Fruit fly (Drosophila melanogaster) whole organism, adult: ENCODE results near the gene Cox17.

ENCODE experiments used
- CG11617 ChIP-seq: fragments of 200-800 bp; sonication (Bioruptor generic); optimal IDR thresholded peaks from 2 replicates; lab custom pipeline; 2017; ENCODE audit warnings: mild to moderate bottlenecking, missing biosample characterization, missing genetic modification reagents, missing genetic modification characterization
- CG12768 ChIP-seq: fragments of 200-800 bp; sonication (Bioruptor generic); optimal IDR thresholded peaks from 2 replicates; lab custom pipeline; 2017; ENCODE audit warnings: missing biosample characterization, missing genetic modification characterization, mild to moderate bottlenecking, moderate library complexity, missing genetic modification reagents
- CG14711 ChIP-seq: fragments of 200-800 bp; sonication (Bioruptor generic); optimal IDR thresholded peaks from 2 replicates; lab custom pipeline; 2018; ENCODE audit warnings: missing biosample characterization, mild to moderate bottlenecking, missing genetic modification characterization, moderate library complexity
- CG1620 ChIP-seq: fragments of 200-800 bp; sonication (Bioruptor generic); optimal IDR thresholded peaks from 2 replicates; lab custom pipeline; 2016; ENCODE audit warnings: missing biosample characterization, missing genetic modification characterization
- CG33017 ChIP-seq: fragments of 200-800 bp; sonication (Bioruptor generic); optimal IDR thresholded peaks from 2 replicates; lab custom pipeline; 2018; ENCODE audit warnings: missing biosample characterization, mild to moderate bottlenecking, missing genetic modification characterization, moderate library complexity
- CG5204 ChIP-seq: fragments of 200-800 bp; sonication (Bioruptor generic); optimal IDR thresholded peaks from 2 replicates; lab custom pipeline; 2016; ENCODE audit warnings: missing biosample characterization, missing genetic modification characterization
- CG7045 ChIP-seq: fragments of 200-800 bp; sonication (Bioruptor generic); optimal IDR thresholded peaks from 2 replicates; lab custom pipeline; 2017; ENCODE audit warnings: missing biosample characterization, mild to moderate bottlenecking, missing genetic modification characterization
- CG7101 ChIP-seq: fragments of 200-800 bp; sonication (Bioruptor generic); optimal IDR thresholded peaks from 2 replicates; lab custom pipeline; 2018; ENCODE audit warnings: missing biosample characterization, mild to moderate bottlenecking, missing genetic modification characterization, moderate library complexity
- Clk ChIP-seq: fragments of 200-800 bp; sonication (Bioruptor generic); optimal IDR thresholded peaks from 2 replicates; lab custom pipeline; 2017; ENCODE audit warnings: missing biosample characterization, missing genetic modification characterization
- Crg-1 ChIP-seq: fragments of 200-800 bp; sonication (Bioruptor generic); optimal IDR thresholded peaks from 2 replicates; lab custom pipeline; 2016; ENCODE audit warnings: missing biosample characterization, missing genetic modification characterization
- Hr96 ChIP-seq: fragments of 200-800 bp; sonication (Bioruptor generic); optimal IDR thresholded peaks from 2 replicates; lab custom pipeline; 2016; ENCODE audit warnings: missing biosample characterization, missing genetic modification characterization
- Mnt ChIP-seq: fragments of 200-800 bp; sonication (Bioruptor generic); optimal IDR thresholded peaks from 2 replicates; lab custom pipeline; 2016; ENCODE audit warnings: missing biosample characterization, mild to moderate bottlenecking, missing genetic modification characterization
- bab1 ChIP-seq: fragments of 200-800 bp; sonication (Bioruptor generic); optimal IDR thresholded peaks from 3 replicates; lab custom pipeline; 2019; ENCODE audit warnings: missing biosample characterization, mild to moderate bottlenecking, missing genetic modification characterization, moderate library complexity
- cic ChIP-seq: fragments of 200-800 bp; sonication (Bioruptor generic); optimal IDR thresholded peaks from 2 replicates; lab custom pipeline; 2017; ENCODE audit warnings: missing biosample characterization, mild to moderate bottlenecking, missing genetic modification characterization, moderate library complexity
- cnc ChIP-seq, 2 experiments: fragments of >200 bp; optimal IDR thresholded peaks; 2 replicates each; lab custom pipeline; 2017
- kay ChIP-seq: fragments of 200-800 bp; sonication (Bioruptor generic); peaks from one replicate; lab custom pipeline; 2016; ENCODE audit warnings: missing biosample characterization, missing genetic modification characterization, borderline replicate concordance
- ovo ChIP-seq: fragments of 200-800 bp; sonication (Bioruptor generic); optimal IDR thresholded peaks from 2 replicates; lab custom pipeline; 2016; ENCODE audit warnings: missing biosample characterization, missing genetic modification characterization
- pad ChIP-seq: fragments of 200-800 bp; sonication (Bioruptor generic); optimal IDR thresholded peaks from 3 replicates; lab custom pipeline; 2017; ENCODE audit warnings: missing biosample characterization, missing genetic modification characterization, mild to moderate bottlenecking, moderate library complexity, missing genetic modification reagents
- tj ChIP-seq: fragments of 200-800 bp; sonication (Bioruptor generic); optimal IDR thresholded peaks from 3 replicates; lab custom pipeline; 2017; ENCODE audit warnings: missing biosample characterization, mild to moderate bottlenecking, missing genetic modification characterization, moderate library complexity
- toe ChIP-seq: fragments of 200-800 bp; sonication (Bioruptor generic); optimal IDR thresholded peaks from 2 replicates; lab custom pipeline; 2016; ENCODE audit warnings: missing biosample characterization, missing genetic modification characterization

Cox17 gene

DNA sequence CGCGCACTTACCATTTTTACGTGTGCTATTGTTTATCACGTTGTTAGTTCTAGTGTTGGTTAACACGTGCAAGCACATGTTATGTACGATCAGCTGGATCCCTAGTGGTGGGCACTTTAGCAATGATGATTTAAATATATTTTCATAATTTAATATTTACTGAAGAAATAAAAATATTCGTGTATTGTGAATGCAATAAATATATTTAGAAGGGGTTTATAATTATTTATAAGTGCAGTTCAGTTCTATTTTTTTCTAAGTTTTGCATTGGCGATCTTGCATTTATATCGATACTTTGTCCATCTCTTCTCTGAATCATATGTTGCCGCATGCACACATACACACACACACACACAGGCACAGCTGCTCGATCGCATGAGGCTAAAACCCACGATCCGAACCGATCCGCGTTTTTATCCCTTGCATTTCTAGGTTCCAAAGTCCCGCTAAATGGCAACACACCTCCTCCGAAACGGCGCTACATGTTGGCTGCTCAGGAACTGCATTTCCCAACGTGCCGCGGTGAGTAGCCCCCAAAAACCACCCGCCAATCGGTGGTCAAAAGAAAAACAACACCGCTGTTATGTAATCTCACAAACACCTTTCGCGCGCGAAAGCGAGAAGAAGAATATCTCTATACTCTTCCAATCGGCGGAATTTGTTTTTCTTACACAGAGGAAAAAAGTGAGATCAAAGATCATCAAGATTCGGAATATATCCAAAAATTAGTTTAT lies 1.4 kb upstream of the Cox17 start, which contains the start of the genes CG15027 and Dbct:
Gene CG15027, minus strand, starts transcription at position 51 of the 734 bp plus-strand sequence.
Gene Dbct, plus strand, starts transcription at position 349 of the 734 bp plus-strand sequence.
- TF ChIP-seq cnc (optimal IDR thresholded peaks at IDR 0.05; lab: Kevin White, UChicago) (no peak), Crg-1 (GFP tag; lab: Kevin White, UChicago) (peak; percentile 78), pad (peak; percentile 76), CG7101 (tag; lab: Kevin White, UChicago) (peak; percentile 90), bab1 (GFP tag; lab: Kevin White, UChicago) (peak; percentile 94), ovo (GFP tag; lab: Kevin White, UChicago) (peak; percentile 80), CG12768 (GFP tag; lab: Kevin White, UChicago) (peak; percentile 52), cic (peak; percentile 14), CG5204 (GFP tag; lab: Kevin White, UChicago) (peak; percentile 29), tj (GFP tag; lab: Kevin White, UChicago) (peak; percentile 74), CG1620 (GFP tag; lab: Kevin White, UChicago) (peak; percentile 83), toe (peak; percentile 61), Mnt (GFP tag; lab: Kevin White, UChicago) (peak; percentile 99), kay (GFP tag; lab: Kevin White, UChicago) (peak; percentile 95), CG14711 (tag; lab: Kevin White, UChicago) (peak; percentile 91), CG7045 (peak; percentile 51), Clk (peak; percentile 17), CG33017 (peak; percentile 69), CG11617 (GFP tag; lab: Kevin White, UChicago) (peak; percentile 91), Hr96 (GFP tag; lab: Kevin White, UChicago) (peak; percentile 78)

DNA sequence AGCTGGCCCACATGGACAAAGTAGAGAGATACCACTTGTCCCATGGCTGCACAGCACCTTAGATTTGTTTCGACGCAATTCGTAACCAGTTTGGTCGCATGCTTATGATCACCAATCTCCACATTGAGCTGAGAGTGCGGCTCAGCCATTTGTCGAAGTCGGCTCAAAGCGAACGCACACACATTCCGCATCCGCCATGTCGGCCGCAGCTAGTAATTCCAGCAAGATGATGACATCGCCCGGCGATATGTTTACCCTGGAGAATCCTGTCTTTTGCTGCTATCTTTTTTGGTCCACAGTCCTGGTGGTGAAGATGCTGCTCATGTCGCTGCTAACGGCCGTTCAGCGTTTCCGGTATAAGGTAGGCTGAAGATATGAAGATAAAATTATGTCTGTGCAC lies 1.8 kb downstream of the Cox17 start, which contains the start of gene CG33178:
Gene CG33178, plus strand, starts transcription at position 147 of the 400 bp plus-strand sequence.
- no peak for TF ChIP-seq Clk
- no peak for TF ChIP-seq CG5204 (GFP tag; lab: Kevin White, UChicago)
- TF ChIP-seq Crg-1 (GFP tag; lab: Kevin White, UChicago), result no peak
- TF ChIP-seq CG14711 (tag; lab: Kevin White, UChicago), result no peak
- no peak for TF ChIP-seq cnc (optimal IDR thresholded peaks at IDR 0.05; lab: Kevin White, UChicago)
- TF ChIP-seq CG7045, result no peak
- TF ChIP-seq tj (GFP tag; lab: Kevin White, UChicago), result no peak
- TF ChIP-seq pad, result no peak
- TF ChIP-seq ovo (GFP tag; lab: Kevin White, UChicago), result no peak
- TF ChIP-seq CG11617 (GFP tag; lab: Kevin White, UChicago), result no peak
- no peak for TF ChIP-seq Hr96 (GFP tag; lab: Kevin White, UChicago)

DNA sequence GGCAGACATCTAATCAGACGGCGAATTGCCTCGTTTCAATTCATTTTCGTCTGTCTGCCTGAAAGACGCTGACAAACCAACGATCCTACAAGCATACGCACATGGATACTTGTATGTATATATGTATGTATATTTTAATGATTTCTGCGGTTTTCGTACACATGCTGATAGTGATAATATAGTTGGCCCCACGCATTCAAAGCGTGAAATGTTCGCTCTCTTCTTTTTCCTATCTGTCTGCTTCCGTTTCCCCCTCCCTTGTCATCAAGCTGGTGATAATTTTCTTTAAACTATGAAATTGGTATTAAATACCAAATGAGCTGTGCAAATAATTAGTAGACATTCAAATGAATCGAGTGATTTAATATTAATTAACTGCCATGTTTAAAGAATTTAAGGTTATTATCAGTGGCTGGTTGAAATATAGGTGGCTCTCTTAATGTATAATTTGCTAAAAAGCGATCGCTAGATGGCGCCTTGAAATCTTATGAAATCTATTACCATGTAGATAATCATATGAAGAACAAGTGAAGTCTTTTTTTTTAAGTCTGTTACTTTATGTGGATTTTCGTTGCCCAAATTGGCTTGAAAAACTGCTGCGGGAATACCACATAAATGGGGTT lies 3.6 kb downstream of the Cox17 start, which contains the start of gene CG33177:
Gene CG33177, plus strand, starts transcription at position 588 of the 623 bp plus-strand sequence.
- TF ChIP-seq cnc (optimal IDR thresholded peaks at IDR 0.05; lab: Kevin White, UChicago), result no peak
- no peak for TF ChIP-seq Crg-1 (GFP tag; lab: Kevin White, UChicago)
- peak; percentile 28 for TF ChIP-seq Mnt (GFP tag; lab: Kevin White, UChicago)
- TF ChIP-seq CG33017, result no peak
- peak; percentile 17 for TF ChIP-seq toe
- no peak for TF ChIP-seq CG12768 (GFP tag; lab: Kevin White, UChicago)
- peak; percentile 15 for TF ChIP-seq tj (GFP tag; lab: Kevin White, UChicago)
- no peak for TF ChIP-seq CG14711 (tag; lab: Kevin White, UChicago)
- peak; percentile 33 for TF ChIP-seq CG1620 (GFP tag; lab: Kevin White, UChicago)
- TF ChIP-seq CG11617 (GFP tag; lab: Kevin White, UChicago), result no peak
- TF ChIP-seq kay (GFP tag; lab: Kevin White, UChicago), result no peak
- no peak for TF ChIP-seq Hr96 (GFP tag; lab: Kevin White, UChicago)
- peak; percentile 62 for TF ChIP-seq bab1 (GFP tag; lab: Kevin White, UChicago)
- peak; percentile 39 for TF ChIP-seq pad
- TF ChIP-seq CG5204 (GFP tag; lab: Kevin White, UChicago), result no peak
- peak; percentile 17 for TF ChIP-seq CG7101 (tag; lab: Kevin White, UChicago)

DNA sequence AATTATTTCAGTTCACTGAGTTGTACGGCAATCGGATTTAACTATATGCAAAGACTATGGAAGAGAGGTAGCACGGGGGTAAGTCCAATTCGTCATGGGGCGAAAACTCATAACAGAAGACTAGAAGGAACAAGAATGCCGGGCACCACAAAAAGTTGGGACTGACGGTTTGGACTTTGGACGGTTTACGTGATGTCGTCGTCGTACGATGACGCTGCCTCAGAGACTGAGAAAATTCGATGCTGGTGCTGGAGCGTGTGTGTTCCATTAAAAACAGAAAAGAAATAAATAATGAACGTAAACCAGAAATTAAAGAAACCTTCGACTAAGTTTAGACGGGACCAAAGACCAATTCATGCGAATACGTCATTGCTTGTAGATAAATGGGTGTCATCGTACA lies 4.6 kb downstream of the Cox17 start:
- TF ChIP-seq Hr96 (GFP tag; lab: Kevin White, UChicago) (peak; percentile 21), tj (GFP tag; lab: Kevin White, UChicago) (no peak), CG12768 (GFP tag; lab: Kevin White, UChicago) (peak; percentile 60)

DNA sequence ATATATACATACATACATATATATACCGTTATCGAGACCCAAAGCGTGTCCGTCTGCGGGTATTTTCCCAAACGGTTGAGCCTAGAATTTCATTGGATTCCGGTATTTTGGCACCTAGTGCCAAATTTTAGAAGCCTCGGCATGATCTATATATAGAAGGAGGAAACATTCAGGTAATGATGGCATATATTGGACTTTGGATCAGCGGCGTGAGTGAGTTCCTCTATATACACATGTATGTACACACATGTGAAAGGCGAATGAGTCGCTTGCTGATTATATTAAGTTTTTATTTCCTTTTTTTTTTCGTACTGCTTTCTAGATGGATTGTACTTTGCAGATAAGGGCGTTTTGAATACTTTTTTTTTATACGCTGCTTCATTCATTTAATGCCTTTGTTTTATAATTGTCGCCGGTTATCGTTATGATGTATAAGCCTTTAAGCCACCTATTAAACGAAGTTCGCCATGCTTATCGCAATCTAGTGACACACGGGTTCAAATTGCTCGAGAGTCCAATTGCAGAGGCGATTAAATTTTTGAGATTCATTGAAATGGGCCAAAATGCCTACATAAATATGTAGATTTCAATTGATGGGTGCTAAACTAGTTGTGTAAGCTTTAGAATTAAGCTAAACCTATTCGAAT lies 5.2 kb downstream of the Cox17 start:
- no peak for TF ChIP-seq Mnt (GFP tag; lab: Kevin White, UChicago)
- TF ChIP-seq bab1 (GFP tag; lab: Kevin White, UChicago), result no peak
- no peak for TF ChIP-seq CG14711 (tag; lab: Kevin White, UChicago)
- no peak for TF ChIP-seq CG5204 (GFP tag; lab: Kevin White, UChicago)
- TF ChIP-seq CG7045, result no peak
- TF ChIP-seq Hr96 (GFP tag; lab: Kevin White, UChicago), result no peak
- no peak for TF ChIP-seq Clk
- peak; percentile 95 for TF ChIP-seq kay (GFP tag; lab: Kevin White, UChicago)
- peak; percentile 61 for TF ChIP-seq CG12768 (GFP tag; lab: Kevin White, UChicago)
- peak; percentile 84 for TF ChIP-seq cic
- TF ChIP-seq toe, result peak; percentile 14
